Fruit fly (Drosophila melanogaster) whole organism, wandering third instar larva: ENCODE measurements around the gene CG5641.

ENCODE experiments used
- CG9705 ChIP-seq: fragments of 200-800 bp; sonication (Bioruptor generic); optimal IDR thresholded peaks from 2 replicates; lab custom pipeline; 2018; ENCODE audit warnings: missing biosample characterization, mild to moderate bottlenecking, missing genetic modification characterization
- CrebA ChIP-seq: fragments of 200-800 bp; sonication (Bioruptor generic); optimal IDR thresholded peaks from 2 replicates; lab custom pipeline; 2016; ENCODE audit warnings: missing biosample characterization, mild to moderate bottlenecking, missing genetic modification characterization, borderline replicate concordance
- HLH106 ChIP-seq: fragments of 200-800 bp; optimal IDR thresholded peaks from 3 replicates; lab custom pipeline; 2019; ENCODE audit warnings: missing biosample characterization, mild to moderate bottlenecking, missing genetic modification characterization, moderate library complexity
- Hnf4 ChIP-seq: fragments of 200-800 bp; sonication (Bioruptor generic); optimal IDR thresholded peaks from 2 replicates; lab custom pipeline; 2016; ENCODE audit warnings: missing biosample characterization, mild to moderate bottlenecking, missing genetic modification characterization
- Jra ChIP-seq: sonication (Bioruptor generic); optimal IDR thresholded peaks from 2 replicates; lab custom pipeline; 2016; ENCODE audit warnings: missing biosample characterization, missing genetic modification characterization
- brk ChIP-seq: fragments of 200-800 bp; sonication (Bioruptor generic); optimal IDR thresholded peaks from 2 replicates; lab custom pipeline; 2016; ENCODE audit warnings: missing biosample characterization, mild to moderate bottlenecking, missing genetic modification characterization
- dsf ChIP-seq: sonication (Bioruptor generic); optimal IDR thresholded peaks from 2 replicates; lab custom pipeline; 2016; ENCODE audit warnings: missing biosample characterization, missing genetic modification characterization, borderline replicate concordance
- h ChIP-seq: fragments of 200-800 bp; sonication (Bioruptor generic); optimal IDR thresholded peaks from 3 replicates; lab custom pipeline; 2016; ENCODE audit warnings: missing biosample characterization, mild to moderate bottlenecking, missing genetic modification characterization
- jim ChIP-seq: fragments of 175-275, 200-325 bp; sonication (Bioruptor generic); optimal IDR thresholded peaks from 2 replicates; lab custom pipeline; 2016; ENCODE audit warnings: missing biosample characterization, mild to moderate bottlenecking, missing genetic modification characterization
- usp ChIP-seq: fragments of >200 bp; optimal IDR thresholded peaks from 2 replicates; lab custom pipeline; 2017; ENCODE audit warnings: missing biosample characterization, missing genetic modification characterization

CG5641 gene

dm6 chr3R:12378200-12378599 lies 50.9 kb downstream of the CG5641 start, which contains the start of gene GstD7:
TSS of gene GstD7 (plus strand) at chr3R:12378500.
- TF ChIP-seq dsf (GFP tag; lab: Kevin White, UChicago) (no peak), CG9705 (GFP tag; lab: Kevin White, UChicago) (no peak), jim (GFP tag; lab: Kevin White, UChicago) (no peak), HLH106 (tag; lab: Kevin White, UChicago) (no peak), usp (GFP tag; lab: Kevin White, UChicago) (no peak), h (GFP tag; lab: Kevin White, UChicago) (no peak), brk (GFP tag; lab: Kevin White, UChicago) (no peak), CrebA (GFP tag; lab: Kevin White, UChicago) (no peak), Hnf4 (GFP tag; lab: Kevin White, UChicago) (no peak), Jra (GFP tag; lab: Kevin White, UChicago) (no peak)
- TF ChIP-seq, all 38 proteins: peak for 0
